Worm (Caenorhabditis elegans): ENCODE data around the gene srxa-13.

srxa-13 gene

ce11 chrV:13946385-13947019, 16.9 kb downstream of the srxa-13 start, which contains the start of the genes srx-10 and clec-226:
srx-10 (minus strand) TSS chrV:13946485.
clec-226 (plus strand) TSS chrV:13946969.
- no peak for TF ChIP-seq unc-62 (GFP tag; optimal IDR thresholded peaks at IDR 0.05)

ce11 chrV:13949010-13949409, 19.4 kb downstream of the srxa-13 start, which contains the start of gene R10D12.6:
R10D12.6 (plus strand) TSS chrV:13949310.
- no peak for TF ChIP-seq unc-62 (GFP tag; optimal IDR thresholded peaks at IDR 0.05)

ce11 chrV:13949752-13950151, 20.1 kb downstream of the srxa-13 start, which contains the start of gene R10D12.7:
R10D12.7 (plus strand) TSS chrV:13950052.
- no peak for TF ChIP-seq unc-62 (GFP tag; optimal IDR thresholded peaks at IDR 0.05)

ce11 chrV:13953191-13953590, 23.6 kb downstream of the srxa-13 start, which contains the start of gene R10D12.8:
R10D12.8 (minus strand) TSS chrV:13953291.
- TF ChIP-seq unc-62 (GFP tag; optimal IDR thresholded peaks at IDR 0.05) = no peak

ce11 chrV:13954056-13954455, 24.5 kb downstream of the srxa-13 start, which contains the start of gene swt-6:
swt-6 (plus strand) TSS chrV:13954356.
- TF ChIP-seq unc-62 (GFP tag; optimal IDR thresholded peaks at IDR 0.05) = no peak

ce11 chrV:13955370-13956089, 25.9 kb downstream of the srxa-13 start:
- TF ChIP-seq unc-62 (GFP tag; optimal IDR thresholded peaks at IDR 0.05) = no peak

- TF ChIP-seq unc-62 (GFP tag; optimal IDR thresholded peaks at IDR 0.05) = no peak
These were observed 28.1 kb downstream of the srxa-13 start for ce11 chrV:13957691-13958090.

ce11 chrV:13958247-13958646, 28.6 kb downstream of the srxa-13 start, which contains the start of gene R10D12.10:
R10D12.10 (minus strand) TSS chrV:13958347.
- TF ChIP-seq unc-62 (GFP tag; optimal IDR thresholded peaks at IDR 0.05) = no peak

ce11 chrV:13960916-13961315, 31.3 kb downstream of the srxa-13 start, which contains the start of gene srh-24:
srh-24 (minus strand) TSS chrV:13961016.
- TF ChIP-seq unc-62 (GFP tag; optimal IDR thresholded peaks at IDR 0.05) = no peak

- no peak for TF ChIP-seq unc-62 (GFP tag; optimal IDR thresholded peaks at IDR 0.05)
These were observed 32.4 kb downstream of the srxa-13 start, which contains the start of the genes algn-13 and R10D12.13 for ce11 chrV:13961927-13962419. algn-13 (minus strand) TSS chrV:13961977. R10D12.13 (plus strand) TSS chrV:13962417.

ce11 chrV:13963279-13963976, 33.8 kb downstream of the srxa-13 start, which contains the start of gene sao-1:
sao-1 (plus strand) TSS chrV:13963926.
- TF ChIP-seq unc-62 (GFP tag; optimal IDR thresholded peaks at IDR 0.05) = no peak

- TF ChIP-seq unc-62 (GFP tag; optimal IDR thresholded peaks at IDR 0.05) = no peak
These were observed 51.2 kb downstream of the srxa-13 start, which contains the start of gene eol-1 for ce11 chrV:13980807-13981206. eol-1 (minus strand) TSS chrV:13980907.

Data from whole organism, dauer.